Worm (Caenorhabditis elegans) whole organism, midembryonic: ENCODE results near the gene mec-17.

Source experiments
- T22C8.4 ChIP-seq: fragments of 200-800 bp; sonication (Bioruptor generic); IDR thresholded peaks from 2 replicates; pipeline ENCODE4 v1.3.6; 2022; ENCODE audit warnings: missing genetic modification characterization, missing compliant biosample characterization
- cog-1 ChIP-seq: sonication (generic microtip); optimal IDR thresholded peaks from 2 replicates; lab custom pipeline; 2016; ENCODE audit warnings: missing genetic modification characterization, missing compliant biosample characterization
- flt-1 ChIP-seq: fragments of 200-800 bp; sonication (Bioruptor generic); IDR thresholded peaks from 2 replicates; pipeline ENCODE4 v1.3.6; 2022; ENCODE audit warnings: missing genetic modification characterization, missing compliant biosample characterization
- med-1 ChIP-seq: sonication (generic microtip); optimal IDR thresholded peaks from 2 replicates; lab custom pipeline; 2017; ENCODE audit warnings: missing genetic modification characterization, mild to moderate bottlenecking, missing compliant biosample characterization, antibody characterized with exemption, missing genetic modification reagents; ENCODE audit not compliant: insufficient read depth
- ref-1 ChIP-seq: fragments of 200-800 bp; sonication (Bioruptor generic); conservative IDR thresholded peaks from 2 replicates; pipeline ENCODE4 v1.3.6; 2022; ENCODE audit warnings: missing genetic modification reagents, missing genetic modification characterization, missing compliant biosample characterization
- ztf-23 ChIP-seq: fragments of 200-800 bp; sonication (Bioruptor generic); IDR thresholded peaks from 2 replicates; pipeline ENCODE4 v1.3.6; 2022; ENCODE audit warnings: missing genetic modification reagents, missing genetic modification characterization, missing compliant biosample characterization

DNA sequence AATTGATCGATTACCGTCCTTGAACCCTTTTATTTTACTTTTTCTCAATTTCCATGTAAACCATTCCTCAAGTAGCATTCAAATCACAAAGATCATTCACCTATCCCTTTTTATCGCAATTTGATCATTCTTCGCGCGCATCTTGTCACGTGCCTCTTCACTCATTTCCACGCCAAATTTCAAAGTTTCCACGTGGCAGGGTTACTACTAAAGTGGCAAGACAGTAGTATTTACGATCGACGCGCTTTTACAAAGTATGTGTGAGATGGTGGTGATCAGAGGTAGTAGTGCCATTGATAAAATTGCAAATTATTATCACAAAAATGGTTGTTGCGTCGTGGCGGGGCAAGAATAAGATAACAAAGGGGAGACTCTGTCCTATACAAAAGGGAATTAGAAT, 41.4 kb upstream of the mec-17 start:
- no peak for TF ChIP-seq ref-1
- TF ChIP-seq T22C8.4 = no peak
- TF ChIP-seq cog-1 (tag; lab: Kevin White, UChicago) = no peak
- no peak for TF ChIP-seq flt-1 (GFP tag; lab: Robert Waterston, UW)
- no peak for TF ChIP-seq med-1
- no peak for TF ChIP-seq ztf-23
